Fruit fly (Drosophila melanogaster) whole organism, pupa: Measurements from ENCODE around the gene p130CAS.
A peak's percentile ranks its signal among the peaks of the same experiment; 100 is the strongest.

Experiments used
- CG10348 ChIP-seq: fragments of 200-800 bp; sonication (Bioruptor generic); IDR thresholded peaks from 2 replicates; pipeline ENCODE4 v1.3.6; 2022; ENCODE audit warnings: missing biosample characterization, missing genetic modification characterization
- CG12605 ChIP-seq: fragments of 200-800 bp; sonication (Bioruptor generic); IDR thresholded peaks from 2 replicates; pipeline ENCODE4 v1.3.6; 2022; ENCODE audit warnings: missing biosample characterization, missing genetic modification characterization
- CG13204 ChIP-seq: fragments of 200-800 bp; sonication (Bioruptor generic); optimal IDR thresholded peaks from 2 replicates; lab custom pipeline; 2018; ENCODE audit warnings: missing biosample characterization, mild to moderate bottlenecking, missing genetic modification characterization, moderate library complexity
- CG14655 ChIP-seq: fragments of 200-800 bp; sonication (Bioruptor generic); optimal IDR thresholded peaks from 3 replicates; lab custom pipeline; 2017; ENCODE audit warnings: mild to moderate bottlenecking, missing biosample characterization, missing genetic modification reagents, missing genetic modification characterization
- CG15710 ChIP-seq: fragments of 200-800 bp; sonication (Bioruptor generic); optimal IDR thresholded peaks from 2 replicates; lab custom pipeline; 2018; ENCODE audit warnings: missing biosample characterization, mild to moderate bottlenecking, missing genetic modification characterization, moderate library complexity
- CG17806 ChIP-seq: fragments of 200-800 bp; sonication (Bioruptor generic); optimal IDR thresholded peaks from 2 replicates; lab custom pipeline; 2018; ENCODE audit warnings: missing biosample characterization, mild to moderate bottlenecking, missing genetic modification characterization, moderate library complexity
- CG32121 ChIP-seq: fragments of 200-800 bp; sonication (Bioruptor generic); IDR thresholded peaks from 2 replicates; pipeline ENCODE4 v1.3.6; 2022; ENCODE audit warnings: missing biosample characterization, missing genetic modification characterization
- CG34367 ChIP-seq: fragments of 200-800 bp; sonication (Bioruptor generic); optimal IDR thresholded peaks from 2 replicates; lab custom pipeline; 2018; ENCODE audit warnings: missing biosample characterization, mild to moderate bottlenecking, missing genetic modification characterization
- CG4496 ChIP-seq: fragments of 200-800 bp; sonication (Bioruptor generic); IDR thresholded peaks from 3 replicates; pipeline ENCODE4 v1.3.6; 2022; ENCODE audit warnings: missing biosample characterization, missing genetic modification characterization
- CG8159 ChIP-seq: fragments of 200-800 bp; sonication (Bioruptor generic); optimal IDR thresholded peaks from 3 replicates; lab custom pipeline; 2018; ENCODE audit warnings: missing biosample characterization, mild to moderate bottlenecking, missing genetic modification characterization, moderate library complexity
- CG8301 ChIP-seq: fragments of 200-800 bp; sonication (Bioruptor generic); optimal IDR thresholded peaks from 2 replicates; lab custom pipeline; 2018; ENCODE audit warnings: missing biosample characterization, mild to moderate bottlenecking, missing genetic modification characterization
- CG9948 ChIP-seq: fragments of 200-800 bp; sonication (Bioruptor generic); optimal IDR thresholded peaks from 2 replicates; lab custom pipeline; 2018; ENCODE audit warnings: missing biosample characterization, mild to moderate bottlenecking, missing genetic modification characterization, moderate library complexity
- D1 ChIP-seq: fragments of 200-800 bp; sonication (Bioruptor generic); optimal IDR thresholded peaks from 2 replicates; lab custom pipeline; 2018; ENCODE audit warnings: missing biosample characterization, mild to moderate bottlenecking, missing genetic modification characterization, moderate library complexity
- EcR ChIP-seq: fragments of 200-800 bp; sonication (Bioruptor generic); optimal IDR thresholded peaks from 3 replicates; lab custom pipeline; 2019; ENCODE audit warnings: missing biosample characterization, missing genetic modification characterization, mild to moderate bottlenecking, moderate library complexity, missing genetic modification reagents
- Ets98B ChIP-seq: fragments of 200-800 bp; sonication (Bioruptor generic); IDR thresholded peaks from 2 replicates; pipeline ENCODE4 v1.3.6; 2022; ENCODE audit warnings: missing biosample characterization, missing genetic modification characterization
- Pif1A ChIP-seq: fragments of 200-800 bp; sonication (Bioruptor generic); optimal IDR thresholded peaks from 3 replicates; lab custom pipeline; 2016; ENCODE audit warnings: missing biosample characterization, missing genetic modification characterization
- Pif1B ChIP-seq: fragments of 200-800 bp; sonication (Bioruptor generic); optimal IDR thresholded peaks from 3 replicates; lab custom pipeline; 2016; ENCODE audit warnings: missing biosample characterization, missing genetic modification characterization
- Snoo ChIP-seq: fragments of 200-800 bp; sonication (Bioruptor generic); optimal IDR thresholded peaks from 3 replicates; lab custom pipeline; 2017; ENCODE audit warnings: missing biosample characterization, mild to moderate bottlenecking, missing genetic modification characterization, inconsistent platforms
- fd96Ca ChIP-seq: fragments of 200-800 bp; sonication (Bioruptor generic); IDR thresholded peaks from 3 replicates; pipeline ENCODE4 v1.3.6; 2022; ENCODE audit warnings: missing biosample characterization, missing genetic modification characterization
- gl ChIP-seq: fragments of 200-800 bp; sonication (Bioruptor generic); optimal IDR thresholded peaks from 2 replicates; lab custom pipeline; 2018; ENCODE audit warnings: missing biosample characterization, mild to moderate bottlenecking, missing genetic modification characterization
- rn ChIP-seq: fragments of 200-800 bp; sonication (Bioruptor generic); IDR thresholded peaks from 2 replicates; pipeline ENCODE4 v1.3.6; 2022; ENCODE audit warnings: missing biosample characterization, missing genetic modification characterization

Gene p130CAS

dm6 chr3L:159406-160084, 6.9 kb downstream of the p130CAS start:
- no peak for TF ChIP-seq CG10348
- TF ChIP-seq Pif1B (GFP tag; lab: Kevin White, UChicago): no peak
- TF ChIP-seq CG32121 (GFP tag; lab: Robert Waterston, UW): no peak
- no peak for TF ChIP-seq D1 (tag; lab: Kevin White, UChicago)
- no peak for TF ChIP-seq CG17806 (tag; lab: Kevin White, UChicago)
- TF ChIP-seq CG15710 (tag; lab: Kevin White, UChicago): no peak
- no peak for TF ChIP-seq gl (tag; lab: Kevin White, UChicago)
- no peak for TF ChIP-seq CG13204
- no peak for TF ChIP-seq CG14655 (GFP tag; lab: Kevin White, UChicago)
- TF ChIP-seq CG8159: no peak
- no peak for TF ChIP-seq CG8301 (tag; lab: Kevin White, UChicago)
- no peak for TF ChIP-seq CG34367 (tag; lab: Kevin White, UChicago)
- TF ChIP-seq Snoo (tag; lab: Kevin White, UChicago): no peak
- TF ChIP-seq rn: no peak
- TF ChIP-seq fd96Ca (GFP tag; lab: Robert Waterston, UW): no peak
- TF ChIP-seq Pif1A (GFP tag; lab: Kevin White, UChicago): no peak
- no peak for TF ChIP-seq CG9948 (tag; lab: Kevin White, UChicago)
- TF ChIP-seq CG4496 (GFP tag; lab: Robert Waterston, UW): no peak
- no peak for TF ChIP-seq CG12605 (GFP tag; lab: Robert Waterston, UW)
- no peak for TF ChIP-seq EcR

- TF ChIP-seq fd96Ca (GFP tag; lab: Robert Waterston, UW) (0 out of 3 replicates have a peak, but pooled peaks have one; percentile 7), Pif1B (GFP tag; lab: Kevin White, UChicago) (peak; percentile 3), D1 (tag; lab: Kevin White, UChicago) (no peak), Ets98B (GFP tag; lab: Robert Waterston, UW) (peak; percentile 11; the same call in 1 of the 2 replicates), Snoo (tag; lab: Kevin White, UChicago) (peak; percentile 19), CG12605 (GFP tag; lab: Robert Waterston, UW) (0 out of 2 replicates have a peak, but pooled peaks have one; percentile 34)
Observed at dm6 chr3L:160446-161094, 7.9 kb downstream of the p130CAS start.

dm6 chr3L:161833-162587, 9.3 kb downstream of the p130CAS start:
- TF ChIP-seq Pif1B (GFP tag; lab: Kevin White, UChicago) (no peak), Snoo (tag; lab: Kevin White, UChicago) (no peak), EcR (no peak), CG15710 (tag; lab: Kevin White, UChicago) (no peak), CG8301 (tag; lab: Kevin White, UChicago) (no peak), CG9948 (tag; lab: Kevin White, UChicago) (no peak), Pif1A (GFP tag; lab: Kevin White, UChicago) (no peak), CG17806 (tag; lab: Kevin White, UChicago) (no peak), gl (tag; lab: Kevin White, UChicago) (no peak), CG13204 (no peak), CG32121 (GFP tag; lab: Robert Waterston, UW) (no peak), CG8159 (no peak), fd96Ca (GFP tag; lab: Robert Waterston, UW) (no peak), Ets98B (GFP tag; lab: Robert Waterston, UW) (no peak), CG4496 (GFP tag; lab: Robert Waterston, UW) (no peak)

- 0 out of 3 replicates have a peak, but pooled peaks have one; percentile 63 for TF ChIP-seq CG4496 (GFP tag; lab: Robert Waterston, UW)
- no peak for TF ChIP-seq Pif1B (GFP tag; lab: Kevin White, UChicago)
- no peak for TF ChIP-seq gl (tag; lab: Kevin White, UChicago)
- TF ChIP-seq CG8301 (tag; lab: Kevin White, UChicago): peak; percentile 49
- no peak for TF ChIP-seq D1 (tag; lab: Kevin White, UChicago)
- TF ChIP-seq CG12605 (GFP tag; lab: Robert Waterston, UW): peak; percentile 46; the same call in 1 of the 2 replicates
- peak; percentile 0 for TF ChIP-seq Snoo (tag; lab: Kevin White, UChicago)
- TF ChIP-seq Ets98B (GFP tag; lab: Robert Waterston, UW): peak; percentile 59
- TF ChIP-seq CG8159: peak; percentile 55
- TF ChIP-seq CG9948 (tag; lab: Kevin White, UChicago): peak; percentile 48
- TF ChIP-seq CG17806 (tag; lab: Kevin White, UChicago): peak; percentile 27
- peak; percentile 50 for TF ChIP-seq EcR
- no peak for TF ChIP-seq CG10348
- TF ChIP-seq CG13204: peak; percentile 62
- TF ChIP-seq CG32121 (GFP tag; lab: Robert Waterston, UW): no peak
- TF ChIP-seq fd96Ca (GFP tag; lab: Robert Waterston, UW): peak; percentile 57; the same call in 1 of the 3 replicates
- TF ChIP-seq CG15710 (tag; lab: Kevin White, UChicago): peak; percentile 15
- no peak for TF ChIP-seq rn
- no peak for TF ChIP-seq CG34367 (tag; lab: Kevin White, UChicago)
- peak; percentile 68 for TF ChIP-seq Pif1A (GFP tag; lab: Kevin White, UChicago)
- no peak for TF ChIP-seq CG14655 (GFP tag; lab: Kevin White, UChicago)
Observed at dm6 chr3L:165981-166788, 13.5 kb downstream of the p130CAS start.
